Fruit fly (Drosophila melanogaster): Measurements from ENCODE around the gene Smyd5.

Gene Smyd5

DNA sequence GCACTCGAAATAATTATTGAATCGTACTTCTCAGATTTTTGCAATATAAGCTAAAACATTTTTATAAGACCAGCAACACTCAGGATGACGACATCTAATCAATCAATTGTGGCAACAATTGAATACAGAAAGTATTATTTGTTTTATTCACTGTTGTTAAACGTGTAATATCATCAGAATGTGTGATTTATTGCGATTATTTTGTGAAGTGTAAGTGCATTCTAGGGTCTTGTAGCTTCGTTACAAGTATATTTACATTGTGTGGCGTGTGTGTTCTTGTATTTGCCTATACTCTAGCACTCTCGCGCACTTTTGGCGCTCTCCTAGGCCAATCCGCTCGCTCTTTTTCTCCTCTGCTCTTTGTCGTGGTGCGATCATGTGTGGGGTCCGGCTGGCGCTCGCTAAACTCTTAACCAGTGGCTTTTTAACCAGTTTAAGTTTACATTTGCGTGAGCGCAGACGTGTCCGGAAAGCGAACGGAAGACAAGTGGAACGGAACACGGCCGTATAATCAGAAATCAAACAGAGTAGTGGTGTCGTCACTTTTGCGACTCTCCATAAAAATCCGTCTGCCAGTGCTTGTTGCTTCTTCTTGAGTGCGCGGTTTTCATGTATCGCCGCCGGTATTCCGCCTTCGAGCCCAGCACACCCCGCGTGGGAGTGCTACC is 14.0 kb downstream of the Smyd5 start (continued):
- TF ChIP-seq CG2199 (GFP tag; IDR thresholded peaks at IDR 0.05) (peak; percentile 21; the same call in 1 of the 3 replicates), CG8924 (tag; optimal IDR thresholded peaks at IDR 0.05) (peak; percentile 90), psq (GFP tag; optimal IDR thresholded peaks at IDR 0.05) (peak; percentile 27), Atf6 (GFP tag; IDR thresholded peaks at IDR 0.05) (peak; percentile 51; the same call in 1 of the 2 replicates), CG13424 (tag; optimal IDR thresholded peaks at IDR 0.05) (peak; percentile 90), run (tag; optimal IDR thresholded peaks at IDR 0.05) (peak; percentile 88), CG9609 (GFP tag; optimal IDR thresholded peaks at IDR 0.05) (peak; percentile 77), Hr3 (GFP tag; optimal IDR thresholded peaks at IDR 0.05) (peak; percentile 91), Dp (GFP tag; optimal IDR thresholded peaks at IDR 0.05) (no peak), Ada2b (GFP tag; IDR thresholded peaks at IDR 0.05) (peak; percentile 85), CG4820 (GFP tag; optimal IDR thresholded peaks at IDR 0.05) (peak; percentile 91), CoRest (tag; optimal IDR thresholded peaks at IDR 0.05) (peak; percentile 88), ash1 (GFP tag; optimal IDR thresholded peaks at IDR 0.05) (no peak), CG7963 (GFP tag; IDR thresholded peaks at IDR 0.05; ENCODE audit: partially characterized antibody) (no peak), CG7271 (tag; optimal IDR thresholded peaks at IDR 0.05) (no peak), dm (GFP tag; optimal IDR thresholded peaks at IDR 0.05) (peak; percentile 81), Neu2 (GFP tag; optimal IDR thresholded peaks at IDR 0.05; ENCODE audit: borderline replicate concordance) (no peak), sob (GFP tag; IDR thresholded peaks at IDR 0.05) (no peak; the same call in 1 of the 2 replicates), CG16813 (GFP tag; IDR thresholded peaks at IDR 0.05; ENCODE audit: partially characterized antibody) (no peak), CG14050 (GFP tag; IDR thresholded peaks at IDR 0.05) (peak; percentile 55; the same call in 2 of the 3 replicates), yki (optimal IDR thresholded peaks at IDR 0.05) (no peak), ttk (GFP tag; IDR thresholded peaks at IDR 0.05) (peak; percentile 78), corto (GFP tag; optimal IDR thresholded peaks at IDR 0.05) (no peak), CG1603 (tag; optimal IDR thresholded peaks at IDR 0.05) (peak; percentile 95), HHEX (GFP tag; optimal IDR thresholded peaks at IDR 0.05) (peak; percentile 83), ap (GFP tag; IDR thresholded peaks at IDR 0.05) (peak; percentile 62), zfh1 (GFP tag; IDR thresholded peaks at IDR 0.05) (peak; percentile 84), Spps (tag; optimal IDR thresholded peaks at IDR 0.05) (peak; percentile 65), Bgb (GFP tag; IDR thresholded peaks at IDR 0.05; ENCODE audit: partially characterized antibody) (peak; percentile 58; the same call in 1 of the 2 replicates), ci (GFP tag; IDR thresholded peaks at IDR 0.05) (peak; percentile 80), unpg (GFP tag; optimal IDR thresholded peaks at IDR 0.05) (peak; percentile 87), CG12299 (tag; optimal IDR thresholded peaks at IDR 0.05) (peak; percentile 25), CG5245 (GFP tag; optimal IDR thresholded peaks at IDR 0.05) (peak; percentile 84), mirr (GFP tag; optimal IDR thresholded peaks at IDR 0.05) (peak; percentile 22), nmo (GFP tag; optimal IDR thresholded peaks at IDR 0.05) (peak; percentile 94), CG17186 (GFP tag; optimal IDR thresholded peaks at IDR 0.05) (peak; percentile 86), tll (GFP tag; optimal IDR thresholded peaks at IDR 0.05) (no peak), org-1 (GFP tag; optimal IDR thresholded peaks at IDR 0.05) (peak; percentile 88), gfzf (GFP tag; optimal IDR thresholded peaks at IDR 0.05) (no peak), CG17359 (tag; optimal IDR thresholded peaks at IDR 0.05) (peak; percentile 90), Optix (GFP tag; IDR thresholded peaks at IDR 0.05) (peak; percentile 44; the same call in 1 of the 3 replicates), CG30020 (tag; optimal IDR thresholded peaks at IDR 0.05) (peak; percentile 25), CG3163 (GFP tag; optimal IDR thresholded peaks at IDR 0.05) (peak; percentile 91), HLH3B (GFP tag; IDR thresholded peaks at IDR 0.05) (peak; percentile 85), fd3F (GFP tag; optimal IDR thresholded peaks at IDR 0.05) (peak; percentile 58), CG6689 (GFP tag; IDR thresholded peaks at IDR 0.05) (peak; percentile 87), nerfin-1 (tag; optimal IDR thresholded peaks at IDR 0.05) (peak; percentile 85), Hr39 (optimal IDR thresholded peaks at IDR 0.05) (no peak), CG4854 (GFP tag; optimal IDR thresholded peaks at IDR 0.05) (peak; percentile 51)
